Worm (Caenorhabditis elegans) whole organism, L4 larva: ENCODE data around the gene exp-2.

Experiments used
- R02D3.7 ChIP-seq: fragments of 150-350 bp; sonication (generic microtip); optimal IDR thresholded peaks from 3 replicates; lab custom pipeline; 2014; ENCODE audit warnings: missing biosample characterization, missing genetic modification characterization
- aha-1 ChIP-seq: fragments of 150-350 bp; peaks from one replicate; lab custom pipeline; 2014; ENCODE audit warnings: missing biosample characterization, missing genetic modification characterization
- aly-2 ChIP-seq: sonication (generic microtip); optimal IDR thresholded peaks from 2 replicates; lab custom pipeline; 2018; ENCODE audit warnings: missing biosample characterization, missing genetic modification characterization
- ceh-44 ChIP-seq: fragments of 200-800 bp; sonication (Bioruptor generic); IDR thresholded peaks from 2 replicates; pipeline ENCODE4 v1.3.6; 2022; ENCODE audit warnings: missing genetic modification reagents, missing genetic modification characterization, missing compliant biosample characterization
- ceh-62 ChIP-seq: sonication (generic microtip); optimal IDR thresholded peaks from 2 replicates; lab custom pipeline; 2017; ENCODE audit warnings: missing biosample characterization, missing genetic modification characterization
- ctbp-1 ChIP-seq: fragments of 200-800 bp; sonication (Bioruptor generic); IDR thresholded peaks from 2 replicates; pipeline ENCODE4 v1.3.6; 2022; ENCODE audit warnings: missing genetic modification reagents, missing genetic modification characterization, missing compliant biosample characterization
- daf-16 ChIP-seq, 3 experiments: sonication (generic microtip); optimal IDR thresholded peaks; 2 replicates each; lab custom pipeline; 2016 to 2017; ENCODE audit warnings: missing genetic modification characterization in 3 of 3, missing genetic modification reagents in 3 of 3, mild to moderate bottlenecking in 2 of 3, missing compliant biosample characterization in 2 of 3, missing biosample characterization in 1 of 3, moderate library complexity in 1 of 3
- daf-8 ChIP-seq: fragments of 200-800 bp; sonication (Bioruptor generic); IDR thresholded peaks from 2 replicates; pipeline ENCODE4 v1.3.6; 2022; ENCODE audit warnings: missing genetic modification characterization, missing compliant biosample characterization
- dmd-6 ChIP-seq: fragments of 200-800 bp; sonication (Bioruptor generic); IDR thresholded peaks from 2 replicates; pipeline ENCODE4 v1.3.6; 2022; ENCODE audit warnings: missing genetic modification reagents, missing genetic modification characterization, missing compliant biosample characterization
- dmd-9 ChIP-seq: fragments of 200-800 bp; sonication (Bioruptor generic); IDR thresholded peaks from 2 replicates; pipeline ENCODE4 v1.3.6; 2022; ENCODE audit warnings: missing genetic modification reagents, missing genetic modification characterization, missing compliant biosample characterization
- dpl-1 ChIP-seq: fragments of 150-350 bp; optimal IDR thresholded peaks from 2 replicates; lab custom pipeline; 2014; ENCODE audit warnings: missing biosample characterization, missing genetic modification reagents, missing genetic modification characterization
- egl-43 ChIP-seq: fragments of 200-800 bp; sonication (Bioruptor generic); IDR thresholded peaks from 2 replicates; pipeline ENCODE4 v1.3.6; 2022; ENCODE audit warnings: missing genetic modification reagents, missing genetic modification characterization, missing compliant biosample characterization
- gei-8 ChIP-seq: fragments of 200-800 bp; sonication (Bioruptor generic); optimal IDR thresholded peaks from 2 replicates; lab custom pipeline; 2018; ENCODE audit warnings: mild to moderate bottlenecking, missing genetic modification characterization, missing compliant biosample characterization
- hif-1 ChIP-seq, 2 experiments: sonication (generic microtip); optimal IDR thresholded peaks; 2 replicates each; lab custom pipeline; 2016 to 2017; ENCODE audit warnings: missing compliant biosample characterization in 2 of 2, missing genetic modification characterization in 2 of 2, missing genetic modification reagents in 2 of 2, missing genotype in 2 of 2, mild to moderate bottlenecking in 1 of 2
- hlh-11 ChIP-seq: fragments of 200-800 bp; sonication (Bioruptor generic); optimal IDR thresholded peaks from 2 replicates; lab custom pipeline; 2018; ENCODE audit warnings: mild to moderate bottlenecking, missing genetic modification characterization, missing compliant biosample characterization
- hlh-30 ChIP-seq: sonication (generic microtip); optimal IDR thresholded peaks from 2 replicates; lab custom pipeline; 2017; ENCODE audit warnings: antibody characterized with exemption, mild to moderate bottlenecking, missing genetic modification characterization, missing compliant biosample characterization; ENCODE audit not compliant: insufficient read depth
- hmg-1.1 ChIP-seq: fragments of 200-800 bp; sonication (Bioruptor generic); IDR thresholded peaks from 2 replicates; pipeline ENCODE4 v1.3.6; 2022; ENCODE audit warnings: missing genetic modification reagents, missing genetic modification characterization, missing compliant biosample characterization
- jun-1 ChIP-seq: fragments of 150-350 bp; optimal IDR thresholded peaks from 2 replicates; lab custom pipeline; 2014; ENCODE audit warnings: missing biosample characterization, missing genetic modification reagents, missing genetic modification characterization
- lin-1 ChIP-seq: fragments of 200-800 bp; sonication (Bioruptor generic); IDR thresholded peaks from 2 replicates; pipeline ENCODE4 v1.3.6; 2022; ENCODE audit warnings: missing genetic modification reagents, missing genetic modification characterization, missing compliant biosample characterization
- lin-38 ChIP-seq: fragments of 200-800 bp; sonication (Bioruptor generic); IDR thresholded peaks from 2 replicates; pipeline ENCODE4 v1.3.6; 2022; ENCODE audit warnings: missing genetic modification reagents, missing genetic modification characterization, missing compliant biosample characterization
- lir-3 ChIP-seq: sonication (generic microtip); optimal IDR thresholded peaks from 2 replicates; lab custom pipeline; 2016; ENCODE audit warnings: mild to moderate bottlenecking, missing genetic modification characterization, missing compliant biosample characterization
- madf-9 ChIP-seq: fragments of 200-800 bp; sonication (Bioruptor generic); conservative IDR thresholded peaks from 2 replicates; pipeline ENCODE4 v1.3.6; 2022; ENCODE audit warnings: missing genetic modification reagents, missing genetic modification characterization, missing compliant biosample characterization
- mdl-1 ChIP-seq, 2 experiments: fragments of 150-350 bp in 1 of 2; sonication (generic microtip) in 1 of 2; optimal IDR thresholded peaks; 2 replicates each; lab custom pipeline; 2014 to 2017; ENCODE audit warnings: missing biosample characterization in 2 of 2, missing genetic modification characterization in 2 of 2
- nhr-11 ChIP-seq: fragments of 150-350 bp; optimal IDR thresholded peaks from 2 replicates; lab custom pipeline; 2014; ENCODE audit warnings: missing biosample characterization, missing genetic modification characterization
- nhr-25 ChIP-seq: sonication (generic microtip); optimal IDR thresholded peaks from 2 replicates; lab custom pipeline; 2017; ENCODE audit warnings: missing genetic modification characterization, mild to moderate bottlenecking, missing compliant biosample characterization, antibody characterized with exemption, moderate library complexity, borderline replicate concordance; ENCODE audit not compliant: insufficient read depth
- nhr-28 ChIP-seq: fragments of 150-350 bp; optimal IDR thresholded peaks from 2 replicates; lab custom pipeline; 2014; ENCODE audit warnings: missing biosample characterization, missing genetic modification characterization
- nhr-41 ChIP-seq: fragments of 200-800 bp; sonication (Bioruptor generic); IDR thresholded peaks from 2 replicates; pipeline ENCODE4 v1.3.6; 2022; ENCODE audit warnings: missing genetic modification reagents, missing genetic modification characterization, missing compliant biosample characterization
- nhr-42 ChIP-seq: fragments of 200-800 bp; sonication (Bioruptor generic); IDR thresholded peaks from 2 replicates; pipeline ENCODE4 v1.3.6; 2022; ENCODE audit warnings: missing genetic modification characterization, missing compliant biosample characterization
- pha-4 ChIP-seq, 2 experiments: fragments of 150-350 bp in 1 of 2; fragments of 200-800 bp in 1 of 2; sonication (Bioruptor generic) in 1 of 2; IDR thresholded peaks in 1 of 2; optimal IDR thresholded peaks in 1 of 2; 2 replicates each; pipeline versions ENCODE4 v1.3.6 to Lab custom; 2014 to 2022; ENCODE audit warnings: missing genetic modification characterization in 2 of 2, missing genetic modification reagents in 2 of 2, missing biosample characterization in 1 of 2, missing compliant biosample characterization in 1 of 2
- set-16 ChIP-seq: fragments of 200-800 bp; sonication (Bioruptor generic); IDR thresholded peaks from 2 replicates; pipeline ENCODE4 v1.3.6; 2022; ENCODE audit warnings: missing genetic modification reagents, missing genetic modification characterization, missing compliant biosample characterization
- skn-1 ChIP-seq: fragments of 150-350 bp; optimal IDR thresholded peaks from 2 replicates; lab custom pipeline; 2014; ENCODE audit warnings: missing biosample characterization, missing genetic modification characterization
- snpc-4 ChIP-seq: fragments of 150-350 bp; optimal IDR thresholded peaks from 2 replicates; lab custom pipeline; 2014; ENCODE audit warnings: missing biosample characterization, missing genetic modification characterization
- spr-1 ChIP-seq: sonication (generic microtip); optimal IDR thresholded peaks from 2 replicates; lab custom pipeline; 2016; ENCODE audit warnings: mild to moderate bottlenecking, missing genetic modification characterization, missing compliant biosample characterization
- spr-3 ChIP-seq: fragments of 200-800 bp; sonication (Bioruptor generic); optimal IDR thresholded peaks from 2 replicates; lab custom pipeline; 2018; ENCODE audit warnings: mild to moderate bottlenecking, missing genetic modification characterization, missing compliant biosample characterization
- tag-97 ChIP-seq: fragments of 200-800 bp; sonication (Bioruptor generic); IDR thresholded peaks from 2 replicates; pipeline ENCODE4 v1.3.6; 2022; ENCODE audit warnings: missing genetic modification characterization, missing compliant biosample characterization
- tra-1 ChIP-seq: fragments of 200-800 bp; sonication (Bioruptor generic); IDR thresholded peaks from 2 replicates; pipeline ENCODE4 v1.3.6; 2022; ENCODE audit warnings: missing genetic modification reagents, missing genetic modification characterization, missing compliant biosample characterization
- unc-39 ChIP-seq: sonication (generic microtip); optimal IDR thresholded peaks from 2 replicates; lab custom pipeline; 2017; ENCODE audit warnings: missing biosample characterization, missing genetic modification characterization
- unc-62 ChIP-seq, 3 experiments: fragments of 150-350 bp in 1 of 3; sonication (generic microtip); optimal IDR thresholded peaks in 2 of 3; peaks in 1 of 3; 1 replicate in 1 of 3; 2 replicates in 2 of 3; lab custom pipeline; 2014 to 2017; ENCODE audit warnings: missing biosample characterization in 3 of 3, missing genetic modification characterization in 3 of 3, missing genetic modification reagents in 3 of 3, missing genotype in 1 of 3
- vab-7 ChIP-seq: fragments of 200-800 bp; sonication (Bioruptor generic); IDR thresholded peaks from 2 replicates; pipeline ENCODE4 v1.3.6; 2022; ENCODE audit warnings: missing genetic modification reagents, missing genetic modification characterization, missing compliant biosample characterization
- zfp-3 ChIP-seq: fragments of 200-800 bp; sonication (Bioruptor generic); conservative IDR thresholded peaks from 2 replicates; pipeline ENCODE4 v1.3.6; 2022; ENCODE audit warnings: missing genetic modification reagents, missing genetic modification characterization, missing compliant biosample characterization
- zip-2 ChIP-seq: fragments of 150-350 bp; optimal IDR thresholded peaks from 2 replicates; lab custom pipeline; 2014; ENCODE audit warnings: missing biosample characterization, missing genetic modification characterization
- ztf-11 ChIP-seq: fragments of 150-350 bp; optimal IDR thresholded peaks from 2 replicates; lab custom pipeline; 2014; ENCODE audit warnings: missing biosample characterization, missing genetic modification characterization

The exp-2 gene

DNA sequence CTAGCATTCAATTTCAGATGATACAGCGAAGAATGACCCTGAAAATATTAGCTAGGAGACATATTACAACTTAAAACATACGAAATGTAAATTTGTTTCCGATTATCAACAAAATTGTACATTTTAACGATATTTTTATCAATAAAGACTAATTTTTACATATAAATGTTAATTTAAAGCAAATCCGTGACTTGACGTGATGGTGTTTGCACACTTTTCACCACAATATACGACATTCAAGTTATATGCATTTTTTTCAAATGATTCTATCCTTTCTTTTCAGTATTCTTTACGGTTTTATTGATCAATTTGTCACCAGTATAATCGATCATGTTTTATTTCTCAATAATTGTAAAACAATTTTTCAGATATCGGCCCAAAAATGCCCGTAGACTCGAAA is 35.4 kb upstream of the exp-2 start, which contains the start of gene Y38A10A.7 (continued):
- no peak for TF ChIP-seq nhr-25 (tag; lab: Kevin White, UChicago)
- no peak for TF ChIP-seq mdl-1 (tag; optimal IDR thresholded peaks at IDR 0.05; lab: Kevin White, UChicago)
- TF ChIP-seq madf-9 (GFP tag; lab: Robert Waterston, UW): no peak
- no peak for TF ChIP-seq nhr-42 (GFP tag; lab: Robert Waterston, UW)
- TF ChIP-seq hif-1 (tag; optimal IDR thresholded peaks at IDR 0.05; lab: Kevin White, UChicago): no peak
- TF ChIP-seq daf-8 (GFP tag; lab: Robert Waterston, UW): no peak
- no peak for TF ChIP-seq ceh-44 (GFP tag; lab: Robert Waterston, UW)
- TF ChIP-seq nhr-28 (tag; lab: Kevin White, UChicago): peak; percentile 4
- TF ChIP-seq snpc-4 (tag; lab: Kevin White, UChicago): no peak
- no peak for TF ChIP-seq zip-2
- TF ChIP-seq gei-8 (GFP tag; lab: Kevin White, UChicago): no peak
- peak; percentile 17 for TF ChIP-seq aha-1 (tag; lab: Kevin White, UChicago)
- TF ChIP-seq tra-1 (GFP tag; lab: Robert Waterston, UW): no peak
- peak; percentile 56 for TF ChIP-seq dpl-1 (GFP tag; lab: Kevin White, UChicago)
- no peak for TF ChIP-seq nhr-11 (tag; lab: Kevin White, UChicago)
- no peak for TF ChIP-seq R02D3.7 (tag; lab: Kevin White, UChicago)
- TF ChIP-seq tag-97 (GFP tag; lab: Robert Waterston, UW): no peak
- no peak for TF ChIP-seq pha-4 (GFP tag; IDR thresholded peaks at IDR 0.05; lab: Robert Waterston, UW)
- TF ChIP-seq pha-4 (tag; optimal IDR thresholded peaks at IDR 0.05; lab: Kevin White, UChicago): no peak
- TF ChIP-seq, all 104 proteins: peak for 8

DNA sequence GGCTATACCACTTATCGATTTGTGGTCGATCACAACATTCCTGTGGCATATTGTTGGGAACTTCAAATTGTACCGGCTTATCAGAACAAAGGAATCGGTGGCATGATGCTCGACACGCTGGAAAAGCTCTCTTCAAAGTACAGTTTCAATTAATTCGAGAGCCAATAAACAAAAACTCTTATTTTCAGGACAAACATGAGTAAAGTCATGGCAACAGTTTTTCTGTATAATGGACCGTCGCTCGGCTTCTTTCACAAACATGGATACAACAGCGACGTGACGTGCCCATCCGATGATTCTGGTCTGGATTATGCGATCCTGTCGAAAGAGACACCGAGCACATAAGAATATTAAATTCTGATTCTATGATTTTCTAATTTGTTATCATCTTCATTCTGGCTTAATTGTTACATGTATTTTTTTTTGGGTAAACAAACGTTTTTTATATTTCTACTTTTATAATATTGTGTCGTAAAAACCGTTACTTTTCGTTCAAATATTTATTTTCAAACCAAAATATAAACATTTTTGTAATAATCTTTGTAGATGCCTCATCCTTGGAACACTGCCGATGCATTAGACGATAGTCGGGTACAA is 34.5 kb upstream of the exp-2 start, which contains the start of gene smut-1:
smut-1 (plus strand) TSS at position 547 of the 597 bp plus-strand sequence.
- TF ChIP-seq hlh-30: no peak
- TF ChIP-seq tra-1 (GFP tag; lab: Robert Waterston, UW): no peak
- no peak for TF ChIP-seq ztf-11 (tag; lab: Kevin White, UChicago)
- no peak for TF ChIP-seq lin-38 (GFP tag; lab: Robert Waterston, UW)
- no peak for TF ChIP-seq unc-39 (tag; lab: Kevin White, UChicago)
- no peak for TF ChIP-seq tag-97 (GFP tag; lab: Robert Waterston, UW)
- TF ChIP-seq egl-43 (GFP tag; lab: Robert Waterston, UW): no peak
- no peak for TF ChIP-seq ceh-62 (tag; lab: Kevin White, UChicago)
- TF ChIP-seq lir-3 (tag; lab: Kevin White, UChicago): no peak
- no peak for TF ChIP-seq pha-4 (GFP tag; IDR thresholded peaks at IDR 0.05; lab: Robert Waterston, UW)
- TF ChIP-seq pha-4 (tag; optimal IDR thresholded peaks at IDR 0.05; lab: Kevin White, UChicago): no peak
- TF ChIP-seq spr-3: no peak
- no peak for TF ChIP-seq nhr-41
- no peak for TF ChIP-seq unc-62 (GFP tag; optimal IDR thresholded peaks at IDR 0.05 in 1 of 2; lab: Kevin White, UChicago)
- TF ChIP-seq unc-62 (tag; optimal IDR thresholded peaks at IDR 0.05; lab: Kevin White, UChicago): no peak
- TF ChIP-seq ctbp-1: no peak
- TF ChIP-seq, all 104 proteins: peak for 0

DNA sequence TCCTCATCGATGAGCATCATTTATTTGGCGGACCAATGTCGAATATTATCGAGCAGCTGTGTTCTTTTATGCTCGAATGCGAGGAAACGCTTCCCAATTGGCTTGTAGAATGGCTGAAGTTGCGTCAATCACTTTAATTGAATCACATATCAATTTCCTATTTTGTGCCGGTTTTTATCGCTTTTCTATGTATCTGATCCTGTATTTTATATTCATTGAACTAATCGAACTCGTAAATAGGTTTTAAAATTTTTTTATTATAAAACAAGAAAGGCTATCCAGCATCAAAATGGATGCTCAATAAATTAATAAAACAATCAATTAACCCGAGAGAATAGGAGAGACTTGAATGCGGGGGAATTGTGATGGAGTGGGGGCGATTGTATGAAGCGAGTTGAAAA is 32.4 kb upstream of the exp-2 start:
- TF ChIP-seq spr-1 (tag; lab: Kevin White, UChicago) (no peak), gei-8 (GFP tag; lab: Kevin White, UChicago) (no peak), set-16 (no peak), zfp-3 (GFP tag; lab: Robert Waterston, UW) (peak; percentile 51), daf-16 (GFP tag; optimal IDR thresholded peaks at IDR 0.05; lab: Kevin White, UChicago) (peak in 1 of 2 experiments; percentile 3), daf-16 (tag; optimal IDR thresholded peaks at IDR 0.05; lab: Kevin White, UChicago) (peak; percentile 61), nhr-25 (tag; lab: Kevin White, UChicago) (no peak), jun-1 (tag; lab: Kevin White, UChicago) (no peak), hlh-11 (peak; percentile 6), tag-97 (GFP tag; lab: Robert Waterston, UW) (no peak), hmg-1.1 (GFP tag; lab: Robert Waterston, UW) (no peak), mdl-1 (tag; optimal IDR thresholded peaks at IDR 0.05; lab: Kevin White, UChicago) (no peak), nhr-11 (tag; lab: Kevin White, UChicago) (no peak), lin-38 (GFP tag; lab: Robert Waterston, UW) (peak; percentile 39), pha-4 (GFP tag; IDR thresholded peaks at IDR 0.05; lab: Robert Waterston, UW) (peak; percentile 43; the same call in 1 of the 2 replicates), pha-4 (tag; optimal IDR thresholded peaks at IDR 0.05; lab: Kevin White, UChicago) (no peak), ctbp-1 (no peak), egl-43 (GFP tag; lab: Robert Waterston, UW) (no peak), dmd-6 (GFP tag; lab: Robert Waterston, UW) (no peak), skn-1 (no peak), vab-7 (GFP tag; lab: Robert Waterston, UW) (no peak), aly-2 (tag; lab: Kevin White, UChicago) (no peak), lin-1 (GFP tag; lab: Robert Waterston, UW) (no peak), madf-9 (GFP tag; lab: Robert Waterston, UW) (no peak), lir-3 (tag; lab: Kevin White, UChicago) (no peak), spr-3 (no peak), dmd-9 (GFP tag; lab: Robert Waterston, UW) (no peak), hlh-30 (no peak)
